Worm (Caenorhabditis elegans) whole organism, L4 larva: Measurements from ENCODE around the gene C43H6.4.
A peak's percentile ranks its signal among the peaks of the same experiment; 100 is the strongest.

Source experiments
- D1046.2 ChIP-seq: fragments of 200-800 bp; sonication (Bioruptor generic); IDR thresholded peaks from 2 replicates; pipeline ENCODE4 v1.3.6; 2022; ENCODE audit warnings: missing genetic modification characterization, missing compliant biosample characterization
- F26F4.8 ChIP-seq: fragments of 200-800 bp; sonication (Bioruptor generic); conservative IDR thresholded peaks from 2 replicates; pipeline ENCODE4 v1.3.6; 2022; ENCODE audit warnings: missing genetic modification characterization, missing compliant biosample characterization
- F44E2.7 ChIP-seq: fragments of 200-800 bp; sonication (Bioruptor generic); IDR thresholded peaks from 2 replicates; pipeline ENCODE4 v2.1.2; 2022; ENCODE audit warnings: missing genetic modification characterization, missing compliant biosample characterization
- F49E8.2 ChIP-seq: sonication (generic microtip); optimal IDR thresholded peaks from 2 replicates; lab custom pipeline; 2016; ENCODE audit warnings: missing compliant biosample characterization, mild to moderate bottlenecking, missing genetic modification characterization, borderline replicate concordance
- T20F7.1 ChIP-seq: fragments of 200-800 bp; sonication (Bioruptor generic); optimal IDR thresholded peaks from 2 replicates; lab custom pipeline; 2018; ENCODE audit warnings: mild to moderate bottlenecking, missing genetic modification characterization, missing compliant biosample characterization
- Y48G9A.11 ChIP-seq: fragments of 200-800 bp; sonication (Bioruptor generic); IDR thresholded peaks from 2 replicates; pipeline ENCODE4 v1.3.6; 2022; ENCODE audit warnings: missing genetic modification reagents, missing genetic modification characterization, missing compliant biosample characterization
- Y5F2A.4 ChIP-seq: fragments of 200-800 bp; sonication (Bioruptor generic); optimal IDR thresholded peaks from 2 replicates; lab custom pipeline; 2018; ENCODE audit warnings: mild to moderate bottlenecking, missing genetic modification characterization, missing compliant biosample characterization
- ZK546.5 ChIP-seq, 2 experiments: sonication (generic microtip); optimal IDR thresholded peaks; 2 replicates each; lab custom pipeline; 2017; ENCODE audit warnings: missing biosample characterization in 2 of 2, missing genetic modification characterization in 2 of 2
- aha-1 ChIP-seq: fragments of 150-350 bp; peaks from one replicate; lab custom pipeline; 2014; ENCODE audit warnings: missing biosample characterization, missing genetic modification characterization
- aly-2 ChIP-seq: sonication (generic microtip); optimal IDR thresholded peaks from 2 replicates; lab custom pipeline; 2018; ENCODE audit warnings: missing biosample characterization, missing genetic modification characterization
- arid-1 ChIP-seq: fragments of 200-800 bp; sonication (Bioruptor generic); conservative IDR thresholded peaks from 2 replicates; pipeline ENCODE4 v1.3.6; 2022; ENCODE audit warnings: missing genetic modification reagents, missing genetic modification characterization, missing compliant biosample characterization
- attf-4 ChIP-seq: sonication (generic microtip); optimal IDR thresholded peaks from 3 replicates; lab custom pipeline; 2017; ENCODE audit warnings: missing biosample characterization, missing genetic modification characterization
- ceh-20 ChIP-seq: fragments of 200-800 bp; sonication (Bioruptor generic); IDR thresholded peaks from 2 replicates; pipeline ENCODE4 v1.3.6; 2022; ENCODE audit warnings: missing genetic modification reagents, missing genetic modification characterization, missing compliant biosample characterization
- ceh-28 ChIP-seq: fragments of 150-350 bp; optimal IDR thresholded peaks from 2 replicates; lab custom pipeline; 2014; ENCODE audit warnings: missing biosample characterization, missing genetic modification reagents, missing genetic modification characterization
- ceh-44 ChIP-seq: fragments of 200-800 bp; sonication (Bioruptor generic); IDR thresholded peaks from 2 replicates; pipeline ENCODE4 v1.3.6; 2022; ENCODE audit warnings: missing genetic modification reagents, missing genetic modification characterization, missing compliant biosample characterization
- ces-1 ChIP-seq: fragments of 150-350 bp; sonication (generic microtip); optimal IDR thresholded peaks from 4 replicates; lab custom pipeline; 2014; ENCODE audit warnings: missing biosample characterization, missing genetic modification reagents, missing genetic modification characterization
- cey-2 ChIP-seq: sonication (generic microtip); optimal IDR thresholded peaks from 3 replicates; lab custom pipeline; 2017; ENCODE audit warnings: missing genetic modification characterization, mild to moderate bottlenecking, missing compliant biosample characterization, antibody characterized with exemption, borderline replicate concordance; ENCODE audit not compliant: insufficient read depth
- daf-12 ChIP-seq: fragments of 150-350 bp; optimal IDR thresholded peaks from 2 replicates; lab custom pipeline; 2014; ENCODE audit warnings: missing biosample characterization, missing genetic modification reagents, missing genetic modification characterization
- daf-16 ChIP-seq, 3 experiments: sonication (generic microtip); optimal IDR thresholded peaks; 2 replicates each; lab custom pipeline; 2016 to 2017; ENCODE audit warnings: missing genetic modification characterization in 3 of 3, missing genetic modification reagents in 3 of 3, mild to moderate bottlenecking in 2 of 3, missing compliant biosample characterization in 2 of 3, missing biosample characterization in 1 of 3, moderate library complexity in 1 of 3
- daf-8 ChIP-seq: fragments of 200-800 bp; sonication (Bioruptor generic); IDR thresholded peaks from 2 replicates; pipeline ENCODE4 v1.3.6; 2022; ENCODE audit warnings: missing genetic modification characterization, missing compliant biosample characterization
- dpl-1 ChIP-seq: fragments of 150-350 bp; optimal IDR thresholded peaks from 2 replicates; lab custom pipeline; 2014; ENCODE audit warnings: missing biosample characterization, missing genetic modification reagents, missing genetic modification characterization
- egl-43 ChIP-seq: fragments of 200-800 bp; sonication (Bioruptor generic); IDR thresholded peaks from 2 replicates; pipeline ENCODE4 v1.3.6; 2022; ENCODE audit warnings: missing genetic modification reagents, missing genetic modification characterization, missing compliant biosample characterization
- fos-1 ChIP-seq: fragments of 150-350 bp; optimal IDR thresholded peaks from 2 replicates; lab custom pipeline; 2014; ENCODE audit warnings: missing biosample characterization, missing genetic modification characterization
- gei-8 ChIP-seq: fragments of 200-800 bp; sonication (Bioruptor generic); optimal IDR thresholded peaks from 2 replicates; lab custom pipeline; 2018; ENCODE audit warnings: mild to moderate bottlenecking, missing genetic modification characterization, missing compliant biosample characterization
- hif-1 ChIP-seq, 2 experiments: sonication (generic microtip); optimal IDR thresholded peaks; 2 replicates each; lab custom pipeline; 2016 to 2017; ENCODE audit warnings: missing compliant biosample characterization in 2 of 2, missing genetic modification characterization in 2 of 2, missing genetic modification reagents in 2 of 2, missing genotype in 2 of 2, mild to moderate bottlenecking in 1 of 2
- lin-13 ChIP-seq: fragments of 150-350 bp; optimal IDR thresholded peaks from 2 replicates; lab custom pipeline; 2014; ENCODE audit warnings: missing biosample characterization, missing genetic modification reagents, missing genetic modification characterization
- lin-38 ChIP-seq: fragments of 200-800 bp; sonication (Bioruptor generic); IDR thresholded peaks from 2 replicates; pipeline ENCODE4 v1.3.6; 2022; ENCODE audit warnings: missing genetic modification reagents, missing genetic modification characterization, missing compliant biosample characterization
- lin-39 ChIP-seq: fragments of 150-350 bp; optimal IDR thresholded peaks from 2 replicates; lab custom pipeline; 2014; ENCODE audit warnings: missing biosample characterization, missing genetic modification reagents, missing genetic modification characterization
- lir-3 ChIP-seq: sonication (generic microtip); optimal IDR thresholded peaks from 2 replicates; lab custom pipeline; 2016; ENCODE audit warnings: mild to moderate bottlenecking, missing genetic modification characterization, missing compliant biosample characterization
- lsy-2 ChIP-seq, 2 experiments: fragments of 150-350 bp in 1 of 2; sonication (generic microtip) in 1 of 2; optimal IDR thresholded peaks; 2 replicates each; lab custom pipeline; 2014 to 2017; ENCODE audit warnings: missing biosample characterization in 2 of 2, missing genetic modification characterization in 2 of 2
- madf-5 ChIP-seq, 2 experiments: fragments of 200-800 bp; sonication (Bioruptor generic); IDR thresholded peaks; 2 replicates each; pipeline ENCODE4 v1.3.6; 2022; ENCODE audit warnings: missing compliant biosample characterization in 2 of 2, missing genetic modification characterization in 2 of 2
- madf-9 ChIP-seq: fragments of 200-800 bp; sonication (Bioruptor generic); conservative IDR thresholded peaks from 2 replicates; pipeline ENCODE4 v1.3.6; 2022; ENCODE audit warnings: missing genetic modification reagents, missing genetic modification characterization, missing compliant biosample characterization
- mdl-1 ChIP-seq, 2 experiments: fragments of 150-350 bp in 1 of 2; sonication (generic microtip) in 1 of 2; optimal IDR thresholded peaks; 2 replicates each; lab custom pipeline; 2014 to 2017; ENCODE audit warnings: missing biosample characterization in 2 of 2, missing genetic modification characterization in 2 of 2
- mdt-29 ChIP-seq: fragments of 200-800 bp; sonication (Bioruptor generic); IDR thresholded peaks from 2 replicates; pipeline ENCODE4 v1.3.6; 2022; ENCODE audit warnings: missing genetic modification reagents, missing genetic modification characterization, missing compliant biosample characterization
- nhr-237 ChIP-seq: sonication (generic microtip); optimal IDR thresholded peaks from 2 replicates; lab custom pipeline; 2017; ENCODE audit warnings: missing biosample characterization, missing genetic modification characterization
- nhr-41 ChIP-seq: fragments of 200-800 bp; sonication (Bioruptor generic); IDR thresholded peaks from 2 replicates; pipeline ENCODE4 v1.3.6; 2022; ENCODE audit warnings: missing genetic modification reagents, missing genetic modification characterization, missing compliant biosample characterization
- nhr-6 ChIP-seq: fragments of 150-350 bp; optimal IDR thresholded peaks from 2 replicates; lab custom pipeline; 2014; ENCODE audit warnings: missing biosample characterization, missing genetic modification characterization
- nhr-76 ChIP-seq: fragments of 150-350 bp; optimal IDR thresholded peaks from 2 replicates; lab custom pipeline; 2014; ENCODE audit warnings: missing biosample characterization, missing genetic modification characterization
- pha-4 ChIP-seq, 2 experiments: fragments of 150-350 bp in 1 of 2; fragments of 200-800 bp in 1 of 2; sonication (Bioruptor generic) in 1 of 2; IDR thresholded peaks in 1 of 2; optimal IDR thresholded peaks in 1 of 2; 2 replicates each; pipeline versions ENCODE4 v1.3.6 to Lab custom; 2014 to 2022; ENCODE audit warnings: missing genetic modification characterization in 2 of 2, missing genetic modification reagents in 2 of 2, missing biosample characterization in 1 of 2, missing compliant biosample characterization in 1 of 2
- php-3 ChIP-seq: fragments of 200-800 bp; sonication (Bioruptor generic); IDR thresholded peaks from 2 replicates; pipeline ENCODE4 v1.3.6; 2022; ENCODE audit warnings: missing genetic modification reagents, missing genetic modification characterization, missing compliant biosample characterization
- saeg-2 ChIP-seq: fragments of 200-800 bp; sonication (Bioruptor generic); IDR thresholded peaks from 2 replicates; pipeline ENCODE4 v1.3.6; 2022; ENCODE audit warnings: missing genetic modification reagents, missing genetic modification characterization, missing compliant biosample characterization
- sdz-12 ChIP-seq: fragments of 200-800 bp; sonication (Bioruptor generic); optimal IDR thresholded peaks from 2 replicates; lab custom pipeline; 2018; ENCODE audit warnings: mild to moderate bottlenecking, missing genetic modification characterization, missing compliant biosample characterization
- set-16 ChIP-seq: fragments of 200-800 bp; sonication (Bioruptor generic); IDR thresholded peaks from 2 replicates; pipeline ENCODE4 v1.3.6; 2022; ENCODE audit warnings: missing genetic modification reagents, missing genetic modification characterization, missing compliant biosample characterization
- tag-97 ChIP-seq: fragments of 200-800 bp; sonication (Bioruptor generic); IDR thresholded peaks from 2 replicates; pipeline ENCODE4 v1.3.6; 2022; ENCODE audit warnings: missing genetic modification characterization, missing compliant biosample characterization
- tra-1 ChIP-seq: fragments of 200-800 bp; sonication (Bioruptor generic); IDR thresholded peaks from 2 replicates; pipeline ENCODE4 v1.3.6; 2022; ENCODE audit warnings: missing genetic modification reagents, missing genetic modification characterization, missing compliant biosample characterization
- unc-62 ChIP-seq, 3 experiments: fragments of 150-350 bp in 1 of 3; sonication (generic microtip); optimal IDR thresholded peaks in 2 of 3; peaks in 1 of 3; 1 replicate in 1 of 3; 2 replicates in 2 of 3; lab custom pipeline; 2014 to 2017; ENCODE audit warnings: missing biosample characterization in 3 of 3, missing genetic modification characterization in 3 of 3, missing genetic modification reagents in 3 of 3, missing genotype in 1 of 3
- vab-7 ChIP-seq: fragments of 200-800 bp; sonication (Bioruptor generic); IDR thresholded peaks from 2 replicates; pipeline ENCODE4 v1.3.6; 2022; ENCODE audit warnings: missing genetic modification reagents, missing genetic modification characterization, missing compliant biosample characterization
- zfp-2 ChIP-seq: sonication (generic microtip); optimal IDR thresholded peaks from 2 replicates; lab custom pipeline; 2016; ENCODE audit warnings: mild to moderate bottlenecking, missing genetic modification characterization, missing compliant biosample characterization
- zfp-3 ChIP-seq: fragments of 200-800 bp; sonication (Bioruptor generic); conservative IDR thresholded peaks from 2 replicates; pipeline ENCODE4 v1.3.6; 2022; ENCODE audit warnings: missing genetic modification reagents, missing genetic modification characterization, missing compliant biosample characterization
- ztf-11 ChIP-seq: fragments of 150-350 bp; optimal IDR thresholded peaks from 2 replicates; lab custom pipeline; 2014; ENCODE audit warnings: missing biosample characterization, missing genetic modification characterization

C43H6.4 gene

DNA sequence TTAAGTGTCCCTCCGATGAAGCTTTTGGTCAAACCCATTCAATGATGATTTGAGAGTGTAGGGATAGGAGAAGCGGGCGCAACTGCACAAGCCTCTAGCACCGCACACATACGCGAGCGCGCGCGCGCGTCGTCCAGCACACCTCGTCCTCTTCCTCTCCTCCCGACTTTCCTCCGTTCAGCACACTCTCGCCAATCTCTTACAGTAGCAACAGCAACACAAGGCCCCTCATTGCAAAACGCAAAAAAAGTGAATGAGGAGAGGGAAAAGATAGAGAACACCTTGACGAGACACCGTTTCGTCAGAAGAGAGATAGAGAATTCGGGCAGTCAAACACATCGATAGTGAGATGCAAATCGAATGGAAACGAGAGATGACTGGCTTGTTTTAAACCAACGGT, 28.6 kb downstream of the C43H6.4 start (continued):
- TF ChIP-seq madf-9 (peak; percentile 58), unc-62 (GFP tag; optimal IDR thresholded peaks at IDR 0.05 in 1 of 2; lab: Kevin White, UChicago) (no peak), unc-62 (tag; optimal IDR thresholded peaks at IDR 0.05; lab: Kevin White, UChicago) (no peak), mdl-1 (tag; optimal IDR thresholded peaks at IDR 0.05; lab: Kevin White, UChicago) (peak; percentile 23 to 55), ces-1 (no peak), zfp-2 (tag; lab: Kevin White, UChicago) (no peak), vab-7 (GFP tag; lab: Robert Waterston, UW) (no peak), T20F7.1 (no peak), hif-1 (tag; optimal IDR thresholded peaks at IDR 0.05; lab: Kevin White, UChicago) (peak in 1 of 2 experiments; percentile 16), lin-38 (GFP tag; lab: Robert Waterston, UW) (no peak), ceh-20 (GFP tag; lab: Robert Waterston, UW) (no peak), ceh-44 (GFP tag; lab: Robert Waterston, UW) (no peak), sdz-12 (GFP tag; lab: Kevin White, UChicago) (no peak), egl-43 (peak; percentile 88), F26F4.8 (GFP tag; lab: Robert Waterston, UW) (no peak), ZK546.5 (tag; optimal IDR thresholded peaks at IDR 0.05; lab: Kevin White, UChicago) (no peak), F49E8.2 (tag; lab: Kevin White, UChicago) (no peak), attf-4 (tag; lab: Kevin White, UChicago) (no peak), mdt-29 (GFP tag; lab: Robert Waterston, UW) (no peak), saeg-2 (GFP tag; lab: Robert Waterston, UW) (peak; percentile 7; the same call in 1 of the 2 replicates), pha-4 (GFP tag; IDR thresholded peaks at IDR 0.05; lab: Robert Waterston, UW) (peak; percentile 7; the same call in 1 of the 2 replicates), pha-4 (tag; optimal IDR thresholded peaks at IDR 0.05; lab: Kevin White, UChicago) (peak; percentile 51), nhr-41 (GFP tag; lab: Robert Waterston, UW) (no peak), madf-5 (GFP tag; IDR thresholded peaks at IDR 0.05; lab: Robert Waterston, UW) (no peak), Y5F2A.4 (GFP tag; lab: Kevin White, UChicago) (no peak), F44E2.7 (GFP tag; lab: Robert Waterston, UW) (no peak), ztf-11 (tag; lab: Kevin White, UChicago) (no peak), cey-2 (no peak), arid-1 (GFP tag; lab: Robert Waterston, UW) (0 out of 2 replicates have a peak, but pooled peaks have one; percentile 50), dpl-1 (GFP tag; lab: Kevin White, UChicago) (peak; percentile 15), tag-97 (GFP tag; lab: Robert Waterston, UW) (no peak), Y48G9A.11 (no peak), aha-1 (no peak), fos-1 (no peak), lir-3 (tag; lab: Kevin White, UChicago) (no peak), set-16 (GFP tag; lab: Robert Waterston, UW) (peak; percentile 96), ceh-28 (tag; lab: Kevin White, UChicago) (no peak), zfp-3 (no peak), tra-1 (GFP tag; lab: Robert Waterston, UW) (no peak), D1046.2 (GFP tag; lab: Robert Waterston, UW) (no peak), nhr-6 (tag; lab: Kevin White, UChicago) (peak; percentile 47), aly-2 (tag; lab: Kevin White, UChicago) (no peak), daf-12 (no peak), lsy-2 (tag; optimal IDR thresholded peaks at IDR 0.05; lab: Kevin White, UChicago) (peak in 1 of 2 experiments; percentile 59), gei-8 (GFP tag; lab: Kevin White, UChicago) (no peak), nhr-237 (tag; lab: Kevin White, UChicago) (no peak), lin-13 (GFP tag; lab: Kevin White, UChicago) (peak; percentile 66), daf-8 (GFP tag; lab: Robert Waterston, UW) (no peak), lin-39 (no peak), nhr-76 (no peak), php-3 (no peak), daf-16 (GFP tag; optimal IDR thresholded peaks at IDR 0.05; lab: Kevin White, UChicago) (no peak), daf-16 (tag; optimal IDR thresholded peaks at IDR 0.05; lab: Kevin White, UChicago) (no peak)
